Worm (Caenorhabditis elegans) whole organism, L2 larva: ENCODE data around the gene tsen-2.
"Not testable (repeated sequence)": the region's sequence is repeated elsewhere in the genome, so short reads cannot be mapped to it uniquely, and the experiment has no call there.

Experiments
- R02D3.7 ChIP-seq: fragments of 150-350 bp; optimal IDR thresholded peaks from 2 replicates; lab custom pipeline; 2014; ENCODE audit warnings: missing biosample characterization, missing genetic modification characterization
- ZK546.5 ChIP-seq: sonication (generic microtip); optimal IDR thresholded peaks from 2 replicates; lab custom pipeline; 2017; ENCODE audit warnings: missing biosample characterization, missing genetic modification characterization
- alr-1 ChIP-seq: fragments of 150-350 bp; optimal IDR thresholded peaks from 2 replicates; lab custom pipeline; 2014; ENCODE audit warnings: missing biosample characterization, missing genetic modification characterization
- aly-2 ChIP-seq: fragments of 150-350 bp; optimal IDR thresholded peaks from 2 replicates; lab custom pipeline; 2014; ENCODE audit warnings: missing biosample characterization, missing genetic modification characterization
- ama-1 ChIP-seq: fragments of 150-350 bp; optimal IDR thresholded peaks from 2 replicates; lab custom pipeline; 2018; ENCODE audit warnings: inconsistent platforms
- ceh-82 ChIP-seq: fragments of 150-350 bp; optimal IDR thresholded peaks from 2 replicates; lab custom pipeline; 2014; ENCODE audit warnings: missing biosample characterization, missing genetic modification characterization
- crh-2 ChIP-seq: sonication (generic microtip); optimal IDR thresholded peaks from 2 replicates; lab custom pipeline; 2017; ENCODE audit warnings: missing biosample characterization, missing genetic modification characterization
- egl-27 ChIP-seq: sonication (generic microtip); optimal IDR thresholded peaks from 3 replicates; lab custom pipeline; 2017; ENCODE audit warnings: missing biosample characterization, missing genetic modification reagents, missing genetic modification characterization
- elt-3 ChIP-seq: sonication (generic microtip); optimal IDR thresholded peaks from 2 replicates; lab custom pipeline; 2017; ENCODE audit warnings: missing biosample characterization, missing genetic modification characterization
- fos-1 ChIP-seq: fragments of 150-350 bp; optimal IDR thresholded peaks from 2 replicates; lab custom pipeline; 2014; ENCODE audit warnings: missing biosample characterization, missing genetic modification characterization
- gmeb-1 ChIP-seq: fragments of 150-350 bp; optimal IDR thresholded peaks from 2 replicates; lab custom pipeline; 2014; ENCODE audit warnings: missing biosample characterization, missing genetic modification characterization
- lin-11 ChIP-seq: fragments of 150-350 bp; sonication (generic microtip); optimal IDR thresholded peaks from 2 replicates; lab custom pipeline; 2014; ENCODE audit warnings: missing biosample characterization, missing genetic modification characterization, inconsistent platforms, mixed read lengths
- lin-39 ChIP-seq: fragments of 150-350 bp; optimal IDR thresholded peaks from 2 replicates; lab custom pipeline; 2014; ENCODE audit warnings: missing biosample characterization, missing genetic modification reagents, missing genetic modification characterization
- mab-5 ChIP-seq: fragments of 150-350 bp; optimal IDR thresholded peaks from 2 replicates; lab custom pipeline; 2014; ENCODE audit warnings: missing biosample characterization, missing genetic modification characterization
- mbf-1 ChIP-seq: sonication (generic microtip); optimal IDR thresholded peaks from 2 replicates; lab custom pipeline; 2017; ENCODE audit warnings: missing biosample characterization, missing genetic modification characterization
- mdl-1 ChIP-seq, 2 experiments: fragments of 150-350 bp in 1 of 2; sonication (generic microtip) in 1 of 2; optimal IDR thresholded peaks; 2 replicates each; lab custom pipeline; 2017; ENCODE audit warnings: missing biosample characterization in 2 of 2, missing genetic modification characterization in 2 of 2
- nhr-10 ChIP-seq: sonication (generic microtip); optimal IDR thresholded peaks from 2 replicates; lab custom pipeline; 2017; ENCODE audit warnings: missing biosample characterization, missing genetic modification characterization
- nhr-11 ChIP-seq: fragments of 150-350 bp; optimal IDR thresholded peaks from 2 replicates; lab custom pipeline; 2014; ENCODE audit warnings: missing biosample characterization, missing genetic modification characterization
- nhr-12 ChIP-seq: fragments of 150-350 bp; optimal IDR thresholded peaks from 2 replicates; lab custom pipeline; 2014; ENCODE audit warnings: missing biosample characterization, missing genetic modification characterization
- nhr-129 ChIP-seq: fragments of 150-350 bp; optimal IDR thresholded peaks from 2 replicates; lab custom pipeline; 2014; ENCODE audit warnings: missing biosample characterization, missing genetic modification characterization
- nhr-21 ChIP-seq: fragments of 150-350 bp; optimal IDR thresholded peaks from 2 replicates; lab custom pipeline; 2014; ENCODE audit warnings: missing biosample characterization, missing genetic modification characterization
- nhr-23 ChIP-seq: fragments of 150-350 bp; optimal IDR thresholded peaks from 2 replicates; lab custom pipeline; 2014; ENCODE audit warnings: missing biosample characterization, missing genetic modification reagents, missing genetic modification characterization
- nhr-237 ChIP-seq: fragments of 150-350 bp; optimal IDR thresholded peaks from 2 replicates; lab custom pipeline; 2014; ENCODE audit warnings: missing biosample characterization, missing genetic modification characterization
- nhr-25 ChIP-seq: fragments of 150-350 bp; sonication (generic microtip); optimal IDR thresholded peaks from 3 replicates; lab custom pipeline; 2014; ENCODE audit warnings: missing biosample characterization, missing genetic modification characterization
- nhr-77 ChIP-seq: fragments of 150-350 bp; optimal IDR thresholded peaks from 2 replicates; lab custom pipeline; 2014; ENCODE audit warnings: missing biosample characterization, missing genetic modification characterization
- peb-1 ChIP-seq: fragments of 150-350 bp; optimal IDR thresholded peaks from 2 replicates; lab custom pipeline; 2014; ENCODE audit warnings: missing biosample characterization, missing genetic modification characterization
- sem-4 ChIP-seq: fragments of 150-350 bp; optimal IDR thresholded peaks from 2 replicates; lab custom pipeline; 2014; ENCODE audit warnings: missing biosample characterization, missing genetic modification reagents, missing genetic modification characterization
- skn-1 ChIP-seq: sonication (generic microtip); optimal IDR thresholded peaks from 2 replicates; lab custom pipeline; 2017; ENCODE audit warnings: missing biosample characterization, missing genetic modification characterization
- snpc-4 ChIP-seq: fragments of 150-350 bp; optimal IDR thresholded peaks from 2 replicates; lab custom pipeline; 2014; ENCODE audit warnings: missing biosample characterization, missing genetic modification characterization
- unc-39 ChIP-seq: fragments of 150-350 bp; optimal IDR thresholded peaks from 2 replicates; lab custom pipeline; 2014; ENCODE audit warnings: missing biosample characterization, missing genetic modification characterization
- unc-55 ChIP-seq: fragments of 150-350 bp; sonication (generic microtip); optimal IDR thresholded peaks from 3 replicates; lab custom pipeline; 2014; ENCODE audit warnings: missing biosample characterization, missing genetic modification reagents, missing genetic modification characterization
- unc-62 ChIP-seq: fragments of 150-350 bp; optimal IDR thresholded peaks from 2 replicates; lab custom pipeline; 2014; ENCODE audit warnings: missing biosample characterization, missing genetic modification reagents, missing genetic modification characterization
- zag-1 ChIP-seq: fragments of 150-350 bp; optimal IDR thresholded peaks from 2 replicates; lab custom pipeline; 2014; ENCODE audit warnings: missing biosample characterization, missing genetic modification characterization
- ztf-11 ChIP-seq: sonication (generic microtip); optimal IDR thresholded peaks from 2 replicates; lab custom pipeline; 2017; ENCODE audit warnings: missing biosample characterization, missing genetic modification characterization
- ztf-4 ChIP-seq: fragments of 150-350 bp; optimal IDR thresholded peaks from 2 replicates; lab custom pipeline; 2014; ENCODE audit warnings: missing biosample characterization, missing genetic modification characterization

Gene tsen-2

ce11 chrIII:11892939-11893338 lies 5.1 kb downstream of the tsen-2 start, which contains the start of gene Y56A3A.41:
Y56A3A.41 (minus strand) TSS chrIII:11893039.
- TF ChIP-seq nhr-21 = no peak
- TF ChIP-seq, all 48 proteins: peak for 0

DNA sequence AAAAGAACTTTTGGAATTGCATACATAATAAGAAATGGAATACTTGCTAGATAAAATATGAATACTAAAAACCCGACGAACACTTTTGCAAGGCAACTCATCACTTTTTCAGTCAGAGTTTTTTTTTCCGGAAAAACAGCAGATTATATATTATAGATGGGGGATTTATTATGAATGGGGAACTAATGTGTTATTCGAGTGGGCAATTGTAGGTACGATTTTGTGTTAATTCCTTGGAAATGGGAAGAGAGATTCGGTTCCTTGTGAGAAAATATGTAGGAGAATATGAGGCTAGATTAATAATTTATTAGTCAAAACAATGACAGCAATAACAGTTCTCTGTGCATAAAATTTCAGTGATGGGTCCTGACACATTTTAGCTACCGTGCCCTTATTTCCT lies 6.7 kb downstream of the tsen-2 start, which contains the start of gene faah-5:
faah-5 (minus strand) TSS at position 101 of the 400 bp plus-strand sequence.
- no peak for TF ChIP-seq unc-62 (GFP tag; lab: Kevin White, UChicago)
- no peak for TF ChIP-seq mbf-1 (tag; lab: Kevin White, UChicago)
- no peak for TF ChIP-seq nhr-12 (tag; lab: Kevin White, UChicago)
- TF ChIP-seq nhr-10 = no peak
- TF ChIP-seq nhr-77 (tag; lab: Kevin White, UChicago) = no peak
- TF ChIP-seq sem-4 (tag; lab: Kevin White, UChicago) = no peak
- TF ChIP-seq nhr-129 = no peak
- TF ChIP-seq crh-2 (tag; lab: Kevin White, UChicago) = no peak
- no peak for TF ChIP-seq fos-1 (tag; lab: Kevin White, UChicago)
- no peak for TF ChIP-seq nhr-21
- TF ChIP-seq aly-2 (tag; lab: Kevin White, UChicago) = no peak
- TF ChIP-seq ztf-11 = no peak
- TF ChIP-seq unc-39 (tag; lab: Kevin White, UChicago) = no peak
- no peak for TF ChIP-seq ceh-82
- no peak for TF ChIP-seq skn-1 (tag; lab: Kevin White, UChicago)
- no peak for TF ChIP-seq nhr-23
- TF ChIP-seq lin-11 (tag; lab: Kevin White, UChicago) = no peak
- TF ChIP-seq lin-39 (tag; lab: Kevin White, UChicago) = no peak
- TF ChIP-seq ztf-4 (tag; lab: Kevin White, UChicago) = no peak
- no peak for TF ChIP-seq ama-1

ce11 chrIII:11883694-11884093 lies 14.4 kb downstream of the tsen-2 start, which contains the start of gene fbxb-22:
fbxb-22 (minus strand) TSS chrIII:11883754.
- not testable (repeated sequence) for TF ChIP-seq nhr-23, elt-3, nhr-10

ce11 chrIII:11881549-11881948 lies 16.5 kb downstream of the tsen-2 start:
- TF ChIP-seq fos-1 (tag; lab: Kevin White, UChicago) (peak; percentile 40), unc-55 (GFP tag; lab: Kevin White, UChicago) (no peak)
- TF ChIP-seq, all 48 proteins: peak for 1

DNA sequence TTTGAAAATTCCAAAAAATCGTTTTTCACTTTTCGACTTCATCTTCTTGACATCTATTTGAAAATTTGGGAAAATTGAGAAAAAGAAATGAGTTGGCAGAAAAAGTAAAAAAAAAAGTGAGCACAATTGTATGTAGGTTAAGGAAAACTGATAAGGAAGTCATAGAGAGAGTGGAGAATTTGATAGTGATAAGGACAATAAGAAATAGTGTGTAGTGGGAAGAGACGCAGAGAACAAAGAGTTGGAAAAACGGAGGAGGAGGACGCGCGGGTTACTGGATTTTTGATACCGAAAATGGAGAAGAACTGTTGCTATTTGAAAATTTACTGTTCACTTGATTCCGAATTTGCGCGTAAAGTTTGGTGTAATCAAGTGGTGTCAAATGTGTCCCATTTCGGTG lies 19.3 kb downstream of the tsen-2 start, which contains the start of gene Y56A3A.6:
Y56A3A.6 (minus strand) TSS at position 53 of the 400 bp plus-strand sequence.
- TF ChIP-seq alr-1 (tag; lab: Kevin White, UChicago) = no peak
- TF ChIP-seq gmeb-1 (tag; lab: Kevin White, UChicago) = no peak
- TF ChIP-seq fos-1 (tag; lab: Kevin White, UChicago) = peak; percentile 18
- peak; percentile 20 for TF ChIP-seq crh-2 (tag; lab: Kevin White, UChicago)

- TF ChIP-seq nhr-237 (no peak), ztf-11 (no peak)
Measured at ce11 chrIII:11876130-11876529, 21.9 kb downstream of the tsen-2 start.

- TF ChIP-seq nhr-25 (tag; lab: Kevin White, UChicago) (no peak), snpc-4 (tag; lab: Kevin White, UChicago) (no peak), sem-4 (tag; lab: Kevin White, UChicago) (no peak), nhr-11 (tag; lab: Kevin White, UChicago) (no peak), fos-1 (tag; lab: Kevin White, UChicago) (no peak), lin-39 (tag; lab: Kevin White, UChicago) (no peak), nhr-77 (tag; lab: Kevin White, UChicago) (no peak)
Measured at ce11 chrIII:11874242-11874641, 23.8 kb downstream of the tsen-2 start.

DNA sequence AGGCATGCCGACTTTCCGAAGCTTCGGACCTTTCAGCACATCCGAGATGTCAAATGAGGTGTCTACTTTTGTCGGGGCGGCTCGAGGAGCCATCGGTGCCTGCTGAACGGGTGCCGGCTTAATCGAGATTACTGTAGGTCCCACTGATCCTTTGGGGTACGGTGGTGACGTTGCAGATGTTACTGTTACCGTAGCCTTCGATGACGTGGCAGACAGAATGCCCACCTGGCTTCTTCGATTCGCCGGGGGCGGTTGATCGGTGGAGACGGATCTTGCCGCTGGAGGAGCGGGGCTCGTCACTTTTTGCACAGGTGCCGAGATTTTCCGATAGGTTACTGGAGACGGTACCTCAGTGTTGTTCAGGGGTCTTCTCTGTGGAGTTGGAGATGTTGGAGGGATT lies 26.5 kb downstream of the tsen-2 start:
- no peak for TF ChIP-seq zag-1 (tag; lab: Kevin White, UChicago)
- no peak for TF ChIP-seq sem-4 (tag; lab: Kevin White, UChicago)
- no peak for TF ChIP-seq nhr-10
- no peak for TF ChIP-seq mab-5
- TF ChIP-seq nhr-11 (tag; lab: Kevin White, UChicago) = no peak
- no peak for TF ChIP-seq mdl-1 (tag; optimal IDR thresholded peaks at IDR 0.05; lab: Kevin White, UChicago)
- no peak for TF ChIP-seq peb-1 (tag; lab: Kevin White, UChicago)
- TF ChIP-seq egl-27 (tag; lab: Kevin White, UChicago) = no peak
- TF ChIP-seq nhr-77 (tag; lab: Kevin White, UChicago) = no peak
- TF ChIP-seq skn-1 (tag; lab: Kevin White, UChicago) = no peak
- TF ChIP-seq ZK546.5 (tag; lab: Kevin White, UChicago) = no peak
- TF ChIP-seq R02D3.7 (tag; lab: Kevin White, UChicago) = no peak
